Worm (Caenorhabditis elegans): Measurements from ENCODE around the gene Y49A3A.4.

Y49A3A.4 gene

ce11 chrV:14336655-14337054, 22.0 kb downstream of the Y49A3A.4 start, which contains the start of gene srm-6:
Gene srm-6 (plus strand): TSS chrV:14336955.
- TF ChIP-seq flt-1 (GFP tag; IDR thresholded peaks at IDR 0.05): no peak
- no peak for TF ChIP-seq ets-7 (tag; optimal IDR thresholded peaks at IDR 0.05)
- TF ChIP-seq hnd-1 (tag; optimal IDR thresholded peaks at IDR 0.05): no peak
- no peak for TF ChIP-seq scrt-1 (GFP tag; IDR thresholded peaks at IDR 0.05)
- TF ChIP-seq hmbx-1 (tag; optimal IDR thresholded peaks at IDR 0.05): no peak
- no peak for TF ChIP-seq sea-1 (GFP tag; conservative IDR thresholded peaks at IDR 0.05)
- TF ChIP-seq F13C5.2 (tag; optimal IDR thresholded peaks at IDR 0.05): no peak
- no peak for TF ChIP-seq ceh-13 (GFP tag; optimal IDR thresholded peaks at IDR 0.05)
- no peak for TF ChIP-seq tra-4 (tag; optimal IDR thresholded peaks at IDR 0.05)
- no peak for TF ChIP-seq tbx-37 (GFP tag; conservative IDR thresholded peaks at IDR 0.05)
- no peak for TF ChIP-seq aly-1 (tag; optimal IDR thresholded peaks at IDR 0.05)
- TF ChIP-seq ceh-36 (tag; optimal IDR thresholded peaks at IDR 0.05): no peak
- TF ChIP-seq tbx-11 (GFP tag; IDR thresholded peaks at IDR 0.05): no peak
- TF ChIP-seq B0310.2 (tag; optimal IDR thresholded peaks at IDR 0.05): no peak
- no peak for TF ChIP-seq hmg-4 (GFP tag; optimal IDR thresholded peaks at IDR 0.05)

DNA sequence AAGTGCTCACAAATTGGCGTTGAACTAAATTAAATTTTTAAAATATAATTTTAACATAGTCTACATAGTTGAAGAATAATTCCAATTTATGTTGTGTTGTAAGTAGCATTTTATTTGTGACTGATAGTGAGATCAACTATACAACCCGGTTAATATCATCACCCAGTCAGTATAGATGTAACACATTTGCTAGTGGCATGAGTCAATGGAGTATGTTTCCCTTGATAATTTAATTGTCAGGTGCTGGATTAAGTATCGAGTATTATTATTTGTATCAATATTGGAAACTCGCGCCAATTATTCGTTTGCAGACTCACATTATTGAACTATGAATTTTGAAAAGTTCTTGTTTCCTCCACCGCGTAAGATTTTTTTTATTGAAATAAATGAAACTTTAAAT, 23.8 kb downstream of the Y49A3A.4 start, which contains the start of gene srm-5:
srm-5 (plus strand) TSS at position 301 of the 400 bp plus-strand sequence.
- TF ChIP-seq hnd-1 (tag; optimal IDR thresholded peaks at IDR 0.05): no peak
- no peak for TF ChIP-seq ceh-13 (GFP tag; optimal IDR thresholded peaks at IDR 0.05)
- TF ChIP-seq aly-1 (tag; optimal IDR thresholded peaks at IDR 0.05): no peak
- TF ChIP-seq tra-4 (tag; optimal IDR thresholded peaks at IDR 0.05): no peak
- no peak for TF ChIP-seq F13C5.2 (tag; optimal IDR thresholded peaks at IDR 0.05)
- no peak for TF ChIP-seq tbx-37 (GFP tag; conservative IDR thresholded peaks at IDR 0.05)
- no peak for TF ChIP-seq flt-1 (GFP tag; IDR thresholded peaks at IDR 0.05)
- no peak for TF ChIP-seq ama-1 (optimal IDR thresholded peaks at IDR 0.05)
- TF ChIP-seq hmbx-1 (tag; optimal IDR thresholded peaks at IDR 0.05): no peak
- no peak for TF ChIP-seq B0310.2 (tag; optimal IDR thresholded peaks at IDR 0.05)
- no peak for TF ChIP-seq hmg-4 (GFP tag; optimal IDR thresholded peaks at IDR 0.05)
- TF ChIP-seq pes-1 (GFP tag; IDR thresholded peaks at IDR 0.05): no peak
- TF ChIP-seq ceh-36 (tag; optimal IDR thresholded peaks at IDR 0.05): no peak
- TF ChIP-seq tbx-11 (GFP tag; IDR thresholded peaks at IDR 0.05): no peak
- TF ChIP-seq sea-1 (GFP tag; conservative IDR thresholded peaks at IDR 0.05): no peak
- TF ChIP-seq scrt-1 (GFP tag; IDR thresholded peaks at IDR 0.05): no peak

ce11 chrV:14333116-14333515, 25.6 kb downstream of the Y49A3A.4 start, which contains the start of gene srm-4:
Gene srm-4 (plus strand): TSS chrV:14333416.
- TF ChIP-seq hnd-1 (tag; optimal IDR thresholded peaks at IDR 0.05): no peak
- no peak for TF ChIP-seq sea-1 (GFP tag; conservative IDR thresholded peaks at IDR 0.05)
- no peak for TF ChIP-seq ceh-36 (tag; optimal IDR thresholded peaks at IDR 0.05)
- TF ChIP-seq B0310.2 (tag; optimal IDR thresholded peaks at IDR 0.05): no peak
- no peak for TF ChIP-seq hmbx-1 (tag; optimal IDR thresholded peaks at IDR 0.05)
- no peak for TF ChIP-seq tbx-11 (GFP tag; IDR thresholded peaks at IDR 0.05)
- TF ChIP-seq scrt-1 (GFP tag; IDR thresholded peaks at IDR 0.05): no peak
- no peak for TF ChIP-seq ets-7 (tag; optimal IDR thresholded peaks at IDR 0.05)
- no peak for TF ChIP-seq tbx-37 (GFP tag; conservative IDR thresholded peaks at IDR 0.05)
- no peak for TF ChIP-seq ceh-13 (GFP tag; optimal IDR thresholded peaks at IDR 0.05)
- TF ChIP-seq aly-1 (tag; optimal IDR thresholded peaks at IDR 0.05): no peak
- no peak for TF ChIP-seq pes-1 (GFP tag; IDR thresholded peaks at IDR 0.05)
- no peak for TF ChIP-seq F13C5.2 (tag; optimal IDR thresholded peaks at IDR 0.05)

DNA sequence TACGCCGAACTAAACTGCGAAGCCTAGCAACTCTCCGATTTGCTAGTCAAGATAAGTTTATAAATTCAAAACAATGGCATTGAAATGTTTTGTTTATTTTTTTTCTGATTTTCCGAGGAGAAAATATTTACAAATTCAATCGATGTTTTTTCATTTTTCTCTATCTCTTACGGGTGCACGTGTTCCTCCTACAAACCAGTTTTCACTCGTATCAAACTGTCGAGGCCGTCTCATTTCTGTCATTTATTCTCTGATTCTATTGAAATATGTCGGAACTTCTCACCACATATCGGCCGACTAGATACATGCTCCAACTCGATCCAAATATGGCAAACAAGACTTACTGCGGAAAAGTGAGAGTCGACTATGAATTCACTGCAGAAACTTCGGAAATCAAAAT, 27.2 kb downstream of the Y49A3A.4 start, which contains the start of gene F47B8.8:
F47B8.8 (plus strand) TSS at position 257 of the 400 bp plus-strand sequence.
- TF ChIP-seq ama-1 (optimal IDR thresholded peaks at IDR 0.05): no peak
- TF ChIP-seq tbx-11 (GFP tag; IDR thresholded peaks at IDR 0.05): no peak
- TF ChIP-seq B0310.2 (tag; optimal IDR thresholded peaks at IDR 0.05): no peak
- no peak for TF ChIP-seq scrt-1 (GFP tag; IDR thresholded peaks at IDR 0.05)

DNA sequence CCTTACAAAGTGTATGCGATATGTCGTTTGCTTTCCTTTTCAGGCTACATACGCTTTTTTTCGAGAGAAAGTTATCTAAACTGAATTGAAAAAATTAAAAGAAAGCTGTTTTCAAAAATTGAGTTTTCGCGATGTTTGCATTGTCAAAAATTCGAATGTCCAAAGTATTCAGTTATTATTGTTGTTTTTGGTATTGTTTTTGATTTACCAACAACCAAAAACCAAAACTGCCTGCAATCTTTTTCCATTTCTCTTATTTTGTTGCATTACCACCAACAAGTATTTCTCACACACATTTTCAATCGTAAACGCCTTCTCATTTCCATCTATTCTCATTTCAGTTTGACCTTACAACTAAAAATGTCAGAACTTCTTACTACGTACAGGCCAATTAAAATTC, 29.9 kb downstream of the Y49A3A.4 start, which contains the start of gene pepm-1:
pepm-1 (plus strand) TSS at position 301 of the 400 bp plus-strand sequence.
- TF ChIP-seq hnd-1 (tag; optimal IDR thresholded peaks at IDR 0.05) (no peak), tbx-11 (GFP tag; IDR thresholded peaks at IDR 0.05) (no peak), scrt-1 (GFP tag; IDR thresholded peaks at IDR 0.05) (no peak), hmg-4 (GFP tag; optimal IDR thresholded peaks at IDR 0.05) (no peak), F13C5.2 (tag; optimal IDR thresholded peaks at IDR 0.05) (no peak), hmbx-1 (tag; optimal IDR thresholded peaks at IDR 0.05) (no peak), tra-4 (tag; optimal IDR thresholded peaks at IDR 0.05) (no peak), tbx-37 (GFP tag; conservative IDR thresholded peaks at IDR 0.05) (no peak), ama-1 (optimal IDR thresholded peaks at IDR 0.05) (no peak), ets-7 (tag; optimal IDR thresholded peaks at IDR 0.05) (no peak), pes-1 (GFP tag; IDR thresholded peaks at IDR 0.05) (no peak), ceh-36 (tag; optimal IDR thresholded peaks at IDR 0.05) (no peak)

DNA sequence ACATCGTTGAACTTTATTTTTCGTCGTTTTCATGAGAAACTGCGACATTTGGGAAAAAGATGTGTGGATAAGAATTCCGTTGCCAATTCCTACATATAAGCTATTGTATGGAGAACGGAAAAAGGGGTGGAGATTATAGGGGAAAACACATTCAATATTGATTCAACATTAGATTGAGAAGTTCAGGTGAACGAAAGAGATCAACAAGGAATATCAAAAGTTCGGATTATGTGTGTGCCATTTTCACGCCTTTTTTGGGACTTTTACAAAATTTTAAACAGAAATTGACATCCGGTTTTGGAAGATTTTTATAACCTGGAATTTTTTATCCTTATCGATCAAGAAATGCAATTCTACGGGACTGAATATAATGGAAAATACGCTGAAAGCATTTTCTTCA, 30.9 kb downstream of the Y49A3A.4 start, which contains the start of gene F47B8.5:
F47B8.5 (minus strand) TSS at position 101 of the 400 bp plus-strand sequence.
- no peak for TF ChIP-seq pes-1 (GFP tag; IDR thresholded peaks at IDR 0.05)

ce11 chrV:14324502-14325467, 33.9 kb downstream of the Y49A3A.4 start, which contains the start of the genes F47B8.4 and F47B8.18:
Gene F47B8.4 (minus strand): TSS chrV:14324673.
Gene F47B8.18 (minus strand): TSS chrV:14325464.
- no peak for TF ChIP-seq ceh-36 (tag; optimal IDR thresholded peaks at IDR 0.05)
- TF ChIP-seq aly-1 (tag; optimal IDR thresholded peaks at IDR 0.05): peak; percentile 26

Measured in whole organism, early embryonic.